Worm (Caenorhabditis elegans): ENCODE measurements around the gene arrd-17.

ce11 chrIII:13645885-13646488 lies 15.4 kb upstream of the arrd-17 start:
- no peak for TF ChIP-seq nhr-77 (tag; optimal IDR thresholded peaks at IDR 0.05)
- TF ChIP-seq ceh-82 (tag; optimal IDR thresholded peaks at IDR 0.05), result no peak
- TF ChIP-seq nhr-47 (tag; optimal IDR thresholded peaks at IDR 0.05), result no peak
- no peak for TF ChIP-seq ztf-4 (tag; optimal IDR thresholded peaks at IDR 0.05)
- no peak for TF ChIP-seq unc-62 (GFP tag; optimal IDR thresholded peaks at IDR 0.05)
